Fruit fly (Drosophila melanogaster) whole organism, prepupa: ENCODE results near the gene CG31800.

Source experiments
- Blimp-1 ChIP-seq: fragments of 200-800 bp; sonication (Bioruptor generic); optimal IDR thresholded peaks from 3 replicates; lab custom pipeline; 2017; ENCODE audit warnings: missing biosample characterization, missing genetic modification characterization, mild to moderate bottlenecking, moderate library complexity, missing genetic modification reagents
- CG10631 ChIP-seq: fragments of 200-800 bp; sonication (Bioruptor generic); optimal IDR thresholded peaks from 2 replicates; lab custom pipeline; 2016; ENCODE audit warnings: missing biosample characterization, missing genetic modification characterization
- CG10669 ChIP-seq: fragments of 200-800 bp; sonication (Bioruptor generic); optimal IDR thresholded peaks from 3 replicates; lab custom pipeline; 2018; ENCODE audit warnings: missing biosample characterization, mild to moderate bottlenecking, missing genetic modification characterization, moderate library complexity
- CG11294 ChIP-seq: fragments of 200-800 bp; sonication (Bioruptor generic); IDR thresholded peaks from 2 replicates; pipeline ENCODE4 v1.3.6; 2022; ENCODE audit warnings: missing biosample characterization, missing genetic modification characterization
- CG11762 ChIP-seq: fragments of 200-800 bp; sonication (Bioruptor generic); optimal IDR thresholded peaks from 3 replicates; lab custom pipeline; 2016; ENCODE audit warnings: missing biosample characterization, missing genetic modification characterization; ENCODE audit not compliant: insufficient read depth
- CG11902 ChIP-seq: fragments of 200-800 bp; sonication (Bioruptor generic); optimal IDR thresholded peaks from 3 replicates; lab custom pipeline; 2016; ENCODE audit warnings: missing biosample characterization, missing genetic modification characterization
- CG15336 ChIP-seq: fragments of 200-800 bp; sonication (Bioruptor generic); IDR thresholded peaks from 2 replicates; pipeline ENCODE4 v1.3.6; 2022; ENCODE audit warnings: missing biosample characterization, missing genetic modification characterization
- CG34406 ChIP-seq: fragments of 200-800 bp; sonication (Bioruptor generic); optimal IDR thresholded peaks from 3 replicates; lab custom pipeline; 2016; ENCODE audit warnings: missing biosample characterization, missing genetic modification characterization
- CG4318 ChIP-seq: fragments of 200-800 bp; sonication (Bioruptor generic); optimal IDR thresholded peaks from 3 replicates; lab custom pipeline; 2017; ENCODE audit warnings: missing biosample characterization, mild to moderate bottlenecking, missing genetic modification characterization
- CG6163 ChIP-seq: fragments of 200-800 bp; sonication (Bioruptor generic); IDR thresholded peaks from 3 replicates; pipeline ENCODE4 v1.3.6; 2022; ENCODE audit warnings: missing biosample characterization, missing genetic modification characterization
- CG6276 ChIP-seq: fragments of 200-800 bp; sonication (Bioruptor generic); optimal IDR thresholded peaks from 2 replicates; lab custom pipeline; 2017; ENCODE audit warnings: missing biosample characterization, mild to moderate bottlenecking, missing genetic modification characterization
- CG6792 ChIP-seq: fragments of 200-800 bp; sonication (Bioruptor generic); optimal IDR thresholded peaks from 3 replicates; lab custom pipeline; 2016; ENCODE audit warnings: missing biosample characterization, missing genetic modification characterization
- CG6808 ChIP-seq: fragments of 200-800 bp; sonication (Bioruptor generic); optimal IDR thresholded peaks from 3 replicates; lab custom pipeline; 2017; ENCODE audit warnings: missing biosample characterization, missing genetic modification characterization, mild to moderate bottlenecking, moderate library complexity, missing genetic modification reagents
- CG6854 ChIP-seq: fragments of 200-800 bp; sonication (Bioruptor generic); optimal IDR thresholded peaks from 2 replicates; lab custom pipeline; 2017; ENCODE audit warnings: missing biosample characterization, mild to moderate bottlenecking, missing genetic modification characterization
- CG7368 ChIP-seq: fragments of 200-800 bp; sonication (Bioruptor generic); optimal IDR thresholded peaks from 3 replicates; lab custom pipeline; 2016; ENCODE audit warnings: missing biosample characterization, missing genetic modification characterization
- CG8119 ChIP-seq: fragments of 200-800 bp; sonication (Bioruptor generic); IDR thresholded peaks from 3 replicates; pipeline ENCODE4 v1.3.6; 2022; ENCODE audit warnings: missing biosample characterization, missing genetic modification characterization
- CG9139 ChIP-seq: fragments of 200-800 bp; sonication (Bioruptor generic); optimal IDR thresholded peaks from 3 replicates; lab custom pipeline; 2017; ENCODE audit warnings: missing biosample characterization, mild to moderate bottlenecking, missing genetic modification characterization
- Eip78C ChIP-seq: fragments of 200-800 bp; sonication (Bioruptor generic); peaks from one replicate; lab custom pipeline; 2016; ENCODE audit warnings: missing biosample characterization, missing genetic modification characterization
- Eip93F ChIP-seq: fragments of 200-800 bp; sonication (Bioruptor generic); optimal IDR thresholded peaks from 2 replicates; lab custom pipeline; 2016; ENCODE audit warnings: missing biosample characterization, mild to moderate bottlenecking, missing genetic modification characterization
- Ets96B ChIP-seq: fragments of 200-800 bp; optimal IDR thresholded peaks from 2 replicates; lab custom pipeline; 2019; ENCODE audit warnings: missing biosample characterization, mild to moderate bottlenecking, missing genetic modification characterization, moderate library complexity
- Gug ChIP-seq: fragments of 200-800 bp; sonication (Bioruptor generic); IDR thresholded peaks from 2 replicates; pipeline ENCODE4 v1.3.6; 2022; ENCODE audit warnings: missing biosample characterization, missing genetic modification characterization
- Hr38 ChIP-seq: sonication (Bioruptor generic); optimal IDR thresholded peaks from 2 replicates; lab custom pipeline; 2016; ENCODE audit warnings: missing biosample characterization, missing genetic modification characterization
- Hr39 ChIP-seq: fragments of 200-800 bp; sonication (Bioruptor generic); optimal IDR thresholded peaks from 2 replicates; lab custom pipeline; 2016; ENCODE audit warnings: missing biosample characterization, missing genetic modification characterization
- Lpt ChIP-seq: fragments of 200-800 bp; sonication (Bioruptor generic); optimal IDR thresholded peaks from 3 replicates; lab custom pipeline; 2016; ENCODE audit warnings: missing biosample characterization, missing genetic modification characterization
- Met ChIP-seq: fragments of 200-800 bp; sonication (Bioruptor generic); optimal IDR thresholded peaks from 3 replicates; lab custom pipeline; 2016; ENCODE audit warnings: missing biosample characterization, missing genetic modification characterization
- OdsH ChIP-seq: fragments of 200-800 bp; sonication (Bioruptor generic); optimal IDR thresholded peaks from 3 replicates; lab custom pipeline; 2016; ENCODE audit warnings: missing biosample characterization, missing genetic modification characterization
- Smox ChIP-seq: fragments of 200-800 bp; sonication (Bioruptor generic); optimal IDR thresholded peaks from 3 replicates; lab custom pipeline; 2016; ENCODE audit warnings: missing biosample characterization, missing genetic modification characterization
- Sox14 ChIP-seq: fragments of 200-800 bp; sonication (Bioruptor generic); optimal IDR thresholded peaks from 3 replicates; lab custom pipeline; 2016; ENCODE audit warnings: missing biosample characterization, missing genetic modification characterization
- cyc ChIP-seq: fragments of 200-800 bp; sonication (Bioruptor generic); optimal IDR thresholded peaks from 3 replicates; lab custom pipeline; 2016; ENCODE audit warnings: missing biosample characterization, missing genetic modification characterization
- dac ChIP-seq: fragments of 200-800 bp; sonication (Bioruptor generic); optimal IDR thresholded peaks from 2 replicates; lab custom pipeline; 2017; ENCODE audit warnings: missing biosample characterization, mild to moderate bottlenecking, missing genetic modification characterization
- dsx ChIP-seq: fragments of 200-800 bp; optimal IDR thresholded peaks from 3 replicates; lab custom pipeline; 2019; ENCODE audit warnings: missing biosample characterization, mild to moderate bottlenecking, missing genetic modification characterization, moderate library complexity; ENCODE audit not compliant: poor library complexity, severe bottlenecking
- esn ChIP-seq: fragments of 200-800 bp; sonication (Bioruptor generic); optimal IDR thresholded peaks from 2 replicates; lab custom pipeline; 2016; ENCODE audit warnings: missing biosample characterization, mild to moderate bottlenecking, missing genetic modification characterization, moderate library complexity
- fd85E ChIP-seq: fragments of 200-800 bp; sonication (Bioruptor generic); optimal IDR thresholded peaks from 3 replicates; lab custom pipeline; 2016; ENCODE audit warnings: missing biosample characterization, missing genetic modification characterization
- lz ChIP-seq: fragments of 200-800 bp; sonication (Bioruptor generic); optimal IDR thresholded peaks from 3 replicates; lab custom pipeline; 2016; ENCODE audit warnings: missing biosample characterization, missing genetic modification characterization
- net ChIP-seq: fragments of 200-800 bp; sonication (Bioruptor generic); optimal IDR thresholded peaks from 3 replicates; lab custom pipeline; 2016; ENCODE audit warnings: missing biosample characterization, missing genetic modification characterization
- pdm3 ChIP-seq: fragments of 200-800 bp; sonication (Bioruptor generic); optimal IDR thresholded peaks from 3 replicates; lab custom pipeline; 2016; ENCODE audit warnings: missing biosample characterization, missing genetic modification characterization
- salr ChIP-seq, 2 experiments: fragments of 200-800 bp; sonication (Bioruptor generic); optimal IDR thresholded peaks; 3 replicates each; lab custom pipeline; 2016 to 2018; ENCODE audit warnings: missing biosample characterization in 2 of 2, missing genetic modification characterization in 2 of 2, mild to moderate bottlenecking in 1 of 2
- spab ChIP-seq: fragments of 200-800 bp; sonication (Bioruptor generic); optimal IDR thresholded peaks from 2 replicates; lab custom pipeline; 2017; ENCODE audit warnings: missing biosample characterization, mild to moderate bottlenecking, missing genetic modification characterization, missing genetic modification reagents
- svp ChIP-seq: fragments of 200-800 bp; sonication (Bioruptor generic); peaks from one replicate; lab custom pipeline; 2016; ENCODE audit warnings: missing biosample characterization, missing genetic modification characterization
- topi ChIP-seq: fragments of 200-800 bp; sonication (Bioruptor generic); optimal IDR thresholded peaks from 3 replicates; lab custom pipeline; 2016; ENCODE audit warnings: missing biosample characterization, missing genetic modification characterization

Gene CG31800

dm6 chr2L:18987078-18987895 lies 47.1 kb downstream of the CG31800 start, which contains the start of the genes Swip-1 and EMC5 (continued):
- TF ChIP-seq CG6808 (peak; percentile 35), Hr38 (GFP tag; lab: Kevin White, UChicago) (no peak), Ets96B (tag; lab: Kevin White, UChicago) (peak; percentile 46), cyc (GFP tag; lab: Kevin White, UChicago) (no peak), Sox14 (peak; percentile 10), Blimp-1 (no peak), CG10631 (GFP tag; lab: Kevin White, UChicago) (peak; percentile 71), CG34406 (GFP tag; lab: Kevin White, UChicago) (peak; percentile 48), CG6854 (GFP tag; lab: Kevin White, UChicago) (peak; percentile 44), pdm3 (GFP tag; lab: Kevin White, UChicago) (peak; percentile 2), CG7368 (no peak), CG6276 (GFP tag; lab: Kevin White, UChicago) (no peak), Hr39 (GFP tag; lab: Kevin White, UChicago) (no peak), CG6792 (GFP tag; lab: Kevin White, UChicago) (no peak), Gug (GFP tag; lab: Robert Waterston, UW) (no peak), CG8119 (0 out of 3 replicates have a peak, but pooled peaks have one; percentile 38), dsx (GFP tag; lab: Kevin White, UChicago) (peak; percentile 16), Met (GFP tag; lab: Kevin White, UChicago) (peak; percentile 13), spab (GFP tag; lab: Kevin White, UChicago) (no peak), OdsH (peak; percentile 36), topi (GFP tag; lab: Kevin White, UChicago) (peak; percentile 17), Eip93F (GFP tag; lab: Kevin White, UChicago) (no peak), dac (GFP tag; lab: Kevin White, UChicago) (no peak), salr (GFP tag; optimal IDR thresholded peaks at IDR 0.05; lab: Kevin White, UChicago) (peak in 1 of 2 experiments; percentile 58), svp (GFP tag; lab: Kevin White, UChicago) (no peak), Eip78C (GFP tag; lab: Kevin White, UChicago) (peak; percentile 56), Lpt (no peak), CG15336 (GFP tag; lab: Robert Waterston, UW) (no peak), net (GFP tag; lab: Kevin White, UChicago) (peak; percentile 20), CG6163 (peak; percentile 61; the same call in 2 of the 3 replicates), CG11294 (GFP tag; lab: Robert Waterston, UW) (no peak), lz (GFP tag; lab: Kevin White, UChicago) (peak; percentile 26), Smox (no peak), fd85E (GFP tag; lab: Kevin White, UChicago) (no peak)

- TF ChIP-seq esn (no peak), Blimp-1 (no peak), CG9139 (GFP tag; lab: Kevin White, UChicago) (no peak), Eip93F (GFP tag; lab: Kevin White, UChicago) (no peak), Hr38 (GFP tag; lab: Kevin White, UChicago) (no peak), CG11902 (GFP tag; lab: Kevin White, UChicago) (no peak), fd85E (GFP tag; lab: Kevin White, UChicago) (no peak), Sox14 (no peak), CG7368 (no peak), CG11762 (GFP tag; lab: Kevin White, UChicago) (no peak), topi (GFP tag; lab: Kevin White, UChicago) (no peak), CG4318 (GFP tag; lab: Kevin White, UChicago) (no peak), CG10669 (GFP tag; lab: Kevin White, UChicago) (no peak)
Observed at dm6 chr2L:18986125-18986498, 48.3 kb downstream of the CG31800 start.
